Worm (Caenorhabditis elegans): ENCODE measurements around the gene dnc-2.

ce11 chrIII:5882823-5883222 is 42.7 kb downstream of the dnc-2 start, which contains the start of gene F01F1.14:
- TF ChIP-seq pes-1 (GFP tag; IDR thresholded peaks at IDR 0.05) = no peak
- TF ChIP-seq ets-7 (tag; optimal IDR thresholded peaks at IDR 0.05) = no peak
- TF ChIP-seq tra-4 (tag; optimal IDR thresholded peaks at IDR 0.05) = no peak
- TF ChIP-seq ama-1 (optimal IDR thresholded peaks at IDR 0.05) = no peak
- no peak for TF ChIP-seq hnd-1 (tag; optimal IDR thresholded peaks at IDR 0.05)
- TF ChIP-seq flt-1 (GFP tag; IDR thresholded peaks at IDR 0.05) = no peak
- TF ChIP-seq ceh-36 (tag; optimal IDR thresholded peaks at IDR 0.05) = no peak
- no peak for TF ChIP-seq sea-1 (GFP tag; conservative IDR thresholded peaks at IDR 0.05)
- no peak for TF ChIP-seq hmbx-1 (tag; optimal IDR thresholded peaks at IDR 0.05)
- no peak for TF ChIP-seq tbx-11 (GFP tag; IDR thresholded peaks at IDR 0.05)
